Fruit fly (Drosophila melanogaster) whole organism, wandering third instar larva: Measurements from ENCODE around the gene Tom20.

Experiments
- Abd-B ChIP-seq: fragments of >200 bp; optimal IDR thresholded peaks from 2 replicates; lab custom pipeline; 2017; ENCODE audit warnings: missing biosample characterization, missing genetic modification characterization
- CG32264 ChIP-seq: fragments of 200-800 bp; sonication (Bioruptor generic); optimal IDR thresholded peaks from 2 replicates; lab custom pipeline; 2016; ENCODE audit warnings: missing biosample characterization, missing genetic modification characterization
- CG9705 ChIP-seq: fragments of 200-800 bp; sonication (Bioruptor generic); optimal IDR thresholded peaks from 2 replicates; lab custom pipeline; 2018; ENCODE audit warnings: missing biosample characterization, mild to moderate bottlenecking, missing genetic modification characterization
- CrebA ChIP-seq: fragments of 200-800 bp; sonication (Bioruptor generic); optimal IDR thresholded peaks from 2 replicates; lab custom pipeline; 2016; ENCODE audit warnings: missing biosample characterization, mild to moderate bottlenecking, missing genetic modification characterization, borderline replicate concordance
- HLH106 ChIP-seq: fragments of 200-800 bp; optimal IDR thresholded peaks from 3 replicates; lab custom pipeline; 2019; ENCODE audit warnings: missing biosample characterization, mild to moderate bottlenecking, missing genetic modification characterization, moderate library complexity
- Hnf4 ChIP-seq: fragments of 200-800 bp; sonication (Bioruptor generic); optimal IDR thresholded peaks from 2 replicates; lab custom pipeline; 2016; ENCODE audit warnings: missing biosample characterization, mild to moderate bottlenecking, missing genetic modification characterization
- Hr78 ChIP-seq: fragments of >200 bp; optimal IDR thresholded peaks from 2 replicates; lab custom pipeline; 2017; ENCODE audit warnings: missing biosample characterization, missing genetic modification characterization
- Hr83 ChIP-seq: fragments of 200-300 bp; sonication (Bioruptor generic); optimal IDR thresholded peaks from 2 replicates; lab custom pipeline; 2016; ENCODE audit warnings: missing biosample characterization, mild to moderate bottlenecking, missing genetic modification characterization, moderate library complexity; ENCODE audit not compliant: poor library complexity, severe bottlenecking
- Jra ChIP-seq: sonication (Bioruptor generic); optimal IDR thresholded peaks from 2 replicates; lab custom pipeline; 2016; ENCODE audit warnings: missing biosample characterization, missing genetic modification characterization
- Mio ChIP-seq: sonication (Bioruptor generic); optimal IDR thresholded peaks from 2 replicates; lab custom pipeline; 2016; ENCODE audit warnings: missing biosample characterization, missing genetic modification characterization
- Myc ChIP-seq: fragments of >200 bp; optimal IDR thresholded peaks from 2 replicates; lab custom pipeline; 2017
- N ChIP-seq: fragments of >200 bp; optimal IDR thresholded peaks from 2 replicates; lab custom pipeline; 2018; ENCODE audit warnings: missing biosample characterization, missing external identifiers, missing genetic modification characterization
- Sp1 ChIP-seq: fragments of 200-800 bp; sonication (Bioruptor generic); optimal IDR thresholded peaks from 3 replicates; lab custom pipeline; 2019; ENCODE audit warnings: missing biosample characterization, mild to moderate bottlenecking, missing genetic modification characterization, moderate library complexity
- Vsx2 ChIP-seq: fragments of 200-300, 225-300 bp; sonication (Bioruptor generic); optimal IDR thresholded peaks from 2 replicates; lab custom pipeline; 2018; ENCODE audit warnings: missing biosample characterization, missing genetic modification characterization; ENCODE audit not compliant: partially characterized antibody
- br ChIP-seq: fragments of 200-800 bp; sonication (Bioruptor generic); optimal IDR thresholded peaks from 2 replicates; lab custom pipeline; 2016; ENCODE audit warnings: missing biosample characterization, missing genetic modification characterization
- brk ChIP-seq: fragments of 200-800 bp; sonication (Bioruptor generic); optimal IDR thresholded peaks from 2 replicates; lab custom pipeline; 2016; ENCODE audit warnings: missing biosample characterization, mild to moderate bottlenecking, missing genetic modification characterization
- dl ChIP-seq, 2 experiments: fragments of 175-275, 200-275 bp in 1 of 2; fragments of 200-275 bp in 1 of 2; sonication (Bioruptor generic); optimal IDR thresholded peaks; lab custom pipeline; 2018; ENCODE audit warnings: mild to moderate bottlenecking in 2 of 2, missing biosample characterization in 2 of 2, missing genetic modification characterization in 2 of 2, moderate library complexity in 2 of 2; ENCODE audit not compliant: partially characterized antibody in 2 of 2, insufficient read depth in 1 of 2
- dsf ChIP-seq: sonication (Bioruptor generic); optimal IDR thresholded peaks from 2 replicates; lab custom pipeline; 2016; ENCODE audit warnings: missing biosample characterization, missing genetic modification characterization, borderline replicate concordance
- fru ChIP-seq: fragments of 200-800 bp; sonication (Bioruptor generic); optimal IDR thresholded peaks from 3 replicates; lab custom pipeline; 2016; ENCODE audit warnings: missing biosample characterization, mild to moderate bottlenecking, missing genetic modification characterization
- jim ChIP-seq: fragments of 175-275, 200-325 bp; sonication (Bioruptor generic); optimal IDR thresholded peaks from 2 replicates; lab custom pipeline; 2016; ENCODE audit warnings: missing biosample characterization, mild to moderate bottlenecking, missing genetic modification characterization
- lola ChIP-seq: fragments of >200 bp; optimal IDR thresholded peaks from 2 replicates; lab custom pipeline; 2017; ENCODE audit warnings: missing biosample characterization, missing genetic modification characterization
- psq ChIP-seq: fragments of 200-800 bp; sonication (Bioruptor generic); optimal IDR thresholded peaks from 3 replicates; lab custom pipeline; 2017; ENCODE audit warnings: missing biosample characterization, mild to moderate bottlenecking, missing genetic modification characterization, moderate library complexity
- rgr ChIP-seq: fragments of 200-800 bp; sonication (Bioruptor generic); optimal IDR thresholded peaks from 3 replicates; lab custom pipeline; 2016; ENCODE audit warnings: missing biosample characterization, mild to moderate bottlenecking, missing genetic modification characterization
- sv ChIP-seq: fragments of 200-800 bp; sonication (Bioruptor generic); optimal IDR thresholded peaks from 3 replicates; lab custom pipeline; 2016; ENCODE audit warnings: missing biosample characterization, missing genetic modification characterization
- usp ChIP-seq: fragments of >200 bp; optimal IDR thresholded peaks from 2 replicates; lab custom pipeline; 2017; ENCODE audit warnings: missing biosample characterization, missing genetic modification characterization

Tom20 gene

dm6 chr3L:19954426-19954825, 46.0 kb upstream of the Tom20 start, which contains the start of gene CG42654:
Gene CG42654, minus strand, starts transcription at chr3L:19954526.
- TF ChIP-seq HLH106 (no peak), usp (GFP tag; lab: Kevin White, UChicago) (no peak)

- TF ChIP-seq jim (GFP tag; lab: Kevin White, UChicago) (no peak), Myc (lab: Kevin White, UChicago) (no peak), brk (no peak), Hr78 (GFP tag; lab: Kevin White, UChicago) (no peak), Vsx2 (GFP tag; lab: Kevin White, UChicago) (no peak), Sp1 (no peak), sv (GFP tag; lab: Kevin White, UChicago) (no peak), psq (GFP tag; lab: Kevin White, UChicago) (no peak), usp (GFP tag; lab: Kevin White, UChicago) (no peak)
Observed at dm6 chr3L:19955699-19956098, 44.7 kb upstream of the Tom20 start, which contains the start of gene CG42263. Gene CG42263, minus strand, starts transcription at chr3L:19955799.

dm6 chr3L:19961805-19962204, 38.6 kb upstream of the Tom20 start:
- TF ChIP-seq Abd-B (GFP tag; lab: Kevin White, UChicago) (no peak), rgr (GFP tag; lab: Kevin White, UChicago) (peak; percentile 7)

dm6 chr3L:19968725-19969598, 31.5 kb upstream of the Tom20 start:
- no peak for TF ChIP-seq Hr83 (GFP tag; lab: Kevin White, UChicago)

dm6 chr3L:19978088-19978487, 22.4 kb upstream of the Tom20 start:
- TF ChIP-seq dsf (GFP tag; lab: Kevin White, UChicago) = no peak
- no peak for TF ChIP-seq HLH106
- TF ChIP-seq Hr83 (GFP tag; lab: Kevin White, UChicago) = no peak
- no peak for TF ChIP-seq Jra (GFP tag; lab: Kevin White, UChicago)
- no peak for TF ChIP-seq CrebA (GFP tag; lab: Kevin White, UChicago)
- TF ChIP-seq CG32264 (GFP tag; lab: Kevin White, UChicago) = no peak
- TF ChIP-seq CG9705 = no peak

dm6 chr3L:19979592-19979991, 20.9 kb upstream of the Tom20 start, which contains the start of gene CG14182:
Gene CG14182, minus strand, starts transcription at chr3L:19979812.
- TF ChIP-seq dl (GFP tag; optimal IDR thresholded peaks at IDR 0.05; lab: Kevin White, UChicago; ENCODE audit: insufficient read depth in 1 of 2, partially characterized antibody in 2 of 2) = no peak
- no peak for TF ChIP-seq fru (GFP tag; lab: Kevin White, UChicago)
- TF ChIP-seq Vsx2 (GFP tag; lab: Kevin White, UChicago) = no peak
- no peak for TF ChIP-seq Jra (GFP tag; lab: Kevin White, UChicago)
- no peak for TF ChIP-seq br
- no peak for TF ChIP-seq CrebA (GFP tag; lab: Kevin White, UChicago)
- no peak for TF ChIP-seq N
- no peak for TF ChIP-seq Hnf4 (GFP tag; lab: Kevin White, UChicago)
- no peak for TF ChIP-seq CG32264 (GFP tag; lab: Kevin White, UChicago)
- TF ChIP-seq Mio = no peak
- no peak for TF ChIP-seq lola (GFP tag; lab: Kevin White, UChicago)
- TF ChIP-seq brk = no peak

- TF ChIP-seq brk (no peak), Hr78 (GFP tag; lab: Kevin White, UChicago) (no peak), usp (GFP tag; lab: Kevin White, UChicago) (no peak), N (no peak)
Observed at dm6 chr3L:19981385-19981784, 19.1 kb upstream of the Tom20 start, which contains the start of gene CG17732. Gene CG17732, plus strand, starts transcription at chr3L:19981685.
